Worm (Caenorhabditis elegans) whole organism, late embryonic: Measurements from ENCODE around the gene C44H4.4.

ENCODE experiments used
- C08G9.2 ChIP-seq: sonication (generic microtip); optimal IDR thresholded peaks from 2 replicates; lab custom pipeline; 2016; ENCODE audit warnings: mild to moderate bottlenecking, missing genetic modification characterization, moderate library complexity, missing compliant biosample characterization
- C38D4.7 ChIP-seq: fragments of 200-800 bp; sonication (Bioruptor generic); optimal IDR thresholded peaks from 2 replicates; lab custom pipeline; 2018; ENCODE audit warnings: mild to moderate bottlenecking, missing genetic modification characterization, moderate library complexity, missing compliant biosample characterization
- F13H6.1 ChIP-seq: sonication (generic microtip); optimal IDR thresholded peaks from 2 replicates; lab custom pipeline; 2016; ENCODE audit warnings: missing genetic modification characterization, missing compliant biosample characterization
- K09A11.1 ChIP-seq: sonication (generic microtip); optimal IDR thresholded peaks from 2 replicates; lab custom pipeline; 2017; ENCODE audit warnings: antibody characterized with exemption, mild to moderate bottlenecking, missing genetic modification characterization, missing compliant biosample characterization; ENCODE audit not compliant: insufficient read depth
- T23F11.4 ChIP-seq: fragments of 200-800 bp; sonication (Bioruptor generic); optimal IDR thresholded peaks from 2 replicates; lab custom pipeline; 2018; ENCODE audit warnings: mild to moderate bottlenecking, missing genetic modification characterization, missing compliant biosample characterization
- ahr-1 ChIP-seq: sonication (generic microtip); optimal IDR thresholded peaks from 2 replicates; lab custom pipeline; 2016; ENCODE audit warnings: missing genetic modification characterization, missing compliant biosample characterization
- ama-1 ChIP-seq: fragments of 150-350 bp; optimal IDR thresholded peaks from 2 replicates; lab custom pipeline; 2014
- ceh-14 ChIP-seq: sonication (generic microtip); optimal IDR thresholded peaks from 2 replicates; lab custom pipeline; 2016; ENCODE audit warnings: missing genotype, missing genetic modification characterization, missing compliant biosample characterization
- ceh-18 ChIP-seq: sonication (generic microtip); optimal IDR thresholded peaks from 2 replicates; lab custom pipeline; 2016; ENCODE audit warnings: missing genetic modification characterization, missing compliant biosample characterization
- ceh-2 ChIP-seq: sonication (generic microtip); optimal IDR thresholded peaks from 2 replicates; lab custom pipeline; 2016; ENCODE audit warnings: missing genotype, missing genetic modification characterization, missing compliant biosample characterization
- ceh-22 ChIP-seq: sonication (generic microtip); optimal IDR thresholded peaks from 2 replicates; lab custom pipeline; 2017; ENCODE audit warnings: missing biosample characterization, missing genetic modification characterization
- ceh-30 ChIP-seq: fragments of 150-350 bp; optimal IDR thresholded peaks from 2 replicates; lab custom pipeline; 2014; ENCODE audit warnings: missing biosample characterization, missing genetic modification characterization
- ceh-31 ChIP-seq: sonication (generic microtip); optimal IDR thresholded peaks from 2 replicates; lab custom pipeline; 2016; ENCODE audit warnings: missing genetic modification characterization, missing compliant biosample characterization
- ceh-48 ChIP-seq: sonication (generic microtip); optimal IDR thresholded peaks from 2 replicates; lab custom pipeline; 2016; ENCODE audit warnings: missing genetic modification characterization, inconsistent platforms, missing compliant biosample characterization
- ceh-6 ChIP-seq: fragments of 200-800 bp; sonication (Bioruptor generic); optimal IDR thresholded peaks from 2 replicates; lab custom pipeline; 2018; ENCODE audit warnings: mild to moderate bottlenecking, missing genetic modification characterization, missing compliant biosample characterization
- ceh-9 ChIP-seq: sonication (generic microtip); optimal IDR thresholded peaks from 2 replicates; lab custom pipeline; 2016; ENCODE audit warnings: mild to moderate bottlenecking, missing genetic modification characterization, inconsistent platforms, missing compliant biosample characterization
- che-1 ChIP-seq: sonication (generic microtip); optimal IDR thresholded peaks from 2 replicates; lab custom pipeline; 2016; ENCODE audit warnings: mild to moderate bottlenecking, missing genetic modification characterization, missing compliant biosample characterization
- elt-2 ChIP-seq: sonication (generic microtip); optimal IDR thresholded peaks from 2 replicates; lab custom pipeline; 2016; ENCODE audit warnings: missing genetic modification reagents, missing genetic modification characterization, missing compliant biosample characterization
- elt-4 ChIP-seq: sonication (generic microtip); optimal IDR thresholded peaks from 2 replicates; lab custom pipeline; 2016; ENCODE audit warnings: missing genetic modification characterization, missing compliant biosample characterization
- ets-4 ChIP-seq: sonication (generic microtip); optimal IDR thresholded peaks from 2 replicates; lab custom pipeline; 2016; ENCODE audit warnings: missing genetic modification characterization, missing compliant biosample characterization
- fkh-10 ChIP-seq: fragments of 150-350 bp; optimal IDR thresholded peaks from 2 replicates; lab custom pipeline; 2014; ENCODE audit warnings: missing biosample characterization, missing genetic modification reagents, missing genetic modification characterization
- fkh-6 ChIP-seq: sonication (generic microtip); optimal IDR thresholded peaks from 2 replicates; lab custom pipeline; 2016; ENCODE audit warnings: missing genetic modification characterization, missing compliant biosample characterization
- gmeb-2 ChIP-seq: sonication (generic microtip); optimal IDR thresholded peaks from 2 replicates; lab custom pipeline; 2016; ENCODE audit warnings: missing genetic modification characterization, inconsistent platforms, missing compliant biosample characterization
- hlh-13 ChIP-seq: fragments of 200-800 bp; sonication (Bioruptor generic); optimal IDR thresholded peaks from 2 replicates; lab custom pipeline; 2018; ENCODE audit warnings: mild to moderate bottlenecking, missing genetic modification characterization, missing compliant biosample characterization
- hlh-15 ChIP-seq: sonication (generic microtip); optimal IDR thresholded peaks from 2 replicates; lab custom pipeline; 2016; ENCODE audit warnings: missing genetic modification characterization, missing compliant biosample characterization
- hlh-30 ChIP-seq: sonication (generic microtip); optimal IDR thresholded peaks from 2 replicates; lab custom pipeline; 2017; ENCODE audit warnings: antibody characterized with exemption, missing genetic modification characterization, missing compliant biosample characterization; ENCODE audit not compliant: insufficient read depth
- lin-11 ChIP-seq: fragments of 200-800 bp; sonication (Bioruptor generic); optimal IDR thresholded peaks from 2 replicates; lab custom pipeline; 2018; ENCODE audit warnings: mild to moderate bottlenecking, missing genetic modification characterization, missing compliant biosample characterization
- mec-3 ChIP-seq: sonication (generic microtip); optimal IDR thresholded peaks from 2 replicates; lab custom pipeline; 2016; ENCODE audit warnings: borderline replicate concordance, missing genetic modification characterization, missing compliant biosample characterization
- nfya-1 ChIP-seq: sonication (generic microtip); optimal IDR thresholded peaks from 2 replicates; lab custom pipeline; 2017; ENCODE audit warnings: missing genetic modification characterization, mild to moderate bottlenecking, missing compliant biosample characterization, antibody characterized with exemption, moderate library complexity
- npax-4 ChIP-seq: sonication (generic microtip); optimal IDR thresholded peaks from 2 replicates; lab custom pipeline; 2016; ENCODE audit warnings: missing genetic modification characterization, missing compliant biosample characterization
- odd-2 ChIP-seq: sonication (generic microtip); optimal IDR thresholded peaks from 2 replicates; lab custom pipeline; 2017; ENCODE audit warnings: antibody characterized with exemption, mild to moderate bottlenecking, missing genetic modification characterization, missing compliant biosample characterization
- pat-9 ChIP-seq: fragments of 200-800 bp; sonication (Bioruptor generic); optimal IDR thresholded peaks from 2 replicates; lab custom pipeline; 2018; ENCODE audit warnings: mild to moderate bottlenecking, missing genetic modification characterization, moderate library complexity, missing compliant biosample characterization
- pax-1 ChIP-seq: fragments of 150-350 bp; optimal IDR thresholded peaks from 2 replicates; lab custom pipeline; 2014; ENCODE audit warnings: missing biosample characterization, missing genetic modification characterization
- pha-2 ChIP-seq: sonication (generic microtip); optimal IDR thresholded peaks from 2 replicates; lab custom pipeline; 2017; ENCODE audit warnings: mild to moderate bottlenecking, missing genetic modification characterization, missing compliant biosample characterization
- pros-1 ChIP-seq: fragments of 150-350 bp; optimal IDR thresholded peaks from 2 replicates; lab custom pipeline; 2014; ENCODE audit warnings: missing biosample characterization, missing genetic modification reagents, missing genetic modification characterization
- ref-2 ChIP-seq: sonication (generic microtip); optimal IDR thresholded peaks from 2 replicates; lab custom pipeline; 2016; ENCODE audit warnings: missing genetic modification characterization, missing compliant biosample characterization
- rnt-1 ChIP-seq: sonication (generic microtip); optimal IDR thresholded peaks from 2 replicates; lab custom pipeline; 2016; ENCODE audit warnings: missing genetic modification characterization, missing compliant biosample characterization
- sdc-2 ChIP-seq: sonication (generic microtip); optimal IDR thresholded peaks from 2 replicates; lab custom pipeline; 2016; ENCODE audit warnings: missing genotype, missing genetic modification characterization, missing compliant biosample characterization
- sox-2 ChIP-seq: fragments of 200-800 bp; sonication (Bioruptor generic); IDR thresholded peaks from 2 replicates; pipeline ENCODE4 v1.3.6; 2022; ENCODE audit warnings: missing genetic modification reagents, missing genetic modification characterization, missing compliant biosample characterization
- sox-4 ChIP-seq: sonication (generic microtip); optimal IDR thresholded peaks from 2 replicates; lab custom pipeline; 2017; ENCODE audit warnings: mild to moderate bottlenecking, missing genetic modification characterization, inconsistent platforms, missing compliant biosample characterization
- tbx-2 ChIP-seq: sonication (generic microtip); optimal IDR thresholded peaks from 2 replicates; lab custom pipeline; 2016; ENCODE audit warnings: missing genetic modification characterization, missing compliant biosample characterization
- unc-3 ChIP-seq, 2 experiments: fragments of 200-800 bp in 1 of 2; sonication (Bioruptor generic) in 1 of 2; sonication (generic microtip) in 1 of 2; conservative IDR thresholded peaks in 1 of 2; optimal IDR thresholded peaks in 1 of 2; 2 replicates each; pipeline versions ENCODE4 v1.3.6 to Lab custom; 2016 to 2022; ENCODE audit warnings: missing compliant biosample characterization in 2 of 2, missing genetic modification characterization in 2 of 2, missing genetic modification reagents in 1 of 2
- unc-42 ChIP-seq: sonication (generic microtip); optimal IDR thresholded peaks from 2 replicates; lab custom pipeline; 2016; ENCODE audit warnings: missing genotype, missing genetic modification characterization, missing compliant biosample characterization
- unc-55 ChIP-seq: sonication (generic microtip); optimal IDR thresholded peaks from 2 replicates; lab custom pipeline; 2017; ENCODE audit warnings: missing biosample characterization, missing genetic modification reagents, missing genetic modification characterization
- unc-86 ChIP-seq: sonication (generic microtip); optimal IDR thresholded peaks from 2 replicates; lab custom pipeline; 2016; ENCODE audit warnings: missing genetic modification characterization, missing compliant biosample characterization
- zip-5 ChIP-seq: sonication (generic microtip); optimal IDR thresholded peaks from 2 replicates; lab custom pipeline; 2016; ENCODE audit warnings: missing genetic modification characterization, missing compliant biosample characterization
- ztf-16 ChIP-seq: sonication (generic microtip); optimal IDR thresholded peaks from 2 replicates; lab custom pipeline; 2017; ENCODE audit warnings: missing genetic modification characterization, missing compliant biosample characterization

Gene C44H4.4

DNA sequence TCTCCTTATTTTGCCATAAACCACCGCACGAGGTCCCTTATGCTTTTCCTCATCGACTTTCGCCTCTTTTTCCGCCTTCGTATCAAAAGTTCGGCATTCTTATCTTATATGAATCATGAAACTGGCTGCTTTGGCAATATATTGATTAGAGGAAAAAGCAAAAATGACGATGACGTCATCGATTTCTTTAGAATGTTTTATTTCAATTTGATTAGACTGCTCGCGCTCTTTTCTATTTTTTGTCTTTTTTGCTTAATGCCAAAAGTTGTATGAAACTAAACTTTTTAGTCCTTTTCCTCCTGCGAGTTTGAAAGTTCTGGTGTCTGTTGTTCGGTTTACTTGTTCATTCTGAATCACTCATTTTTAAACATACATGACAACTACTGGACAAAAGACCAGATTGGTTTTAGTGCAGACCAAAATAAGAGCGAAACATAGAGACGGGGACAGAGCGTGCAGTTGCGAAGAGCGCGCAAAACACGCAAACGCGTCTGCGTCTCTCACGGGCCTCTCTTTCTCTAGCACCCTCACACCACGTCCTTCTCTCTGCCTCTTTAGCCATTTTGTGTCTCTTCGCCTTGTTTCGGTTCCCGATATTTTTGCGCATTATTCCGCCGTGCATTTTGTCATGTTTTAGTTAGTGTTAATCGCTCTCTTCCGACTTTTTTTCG, 21.3 kb upstream of the C44H4.4 start (continued):
- TF ChIP-seq ceh-6 (GFP tag; lab: Kevin White, UChicago): no peak
- peak; percentile 57 for TF ChIP-seq tbx-2 (tag; lab: Kevin White, UChicago)
- no peak for TF ChIP-seq gmeb-2 (tag; lab: Kevin White, UChicago)
- peak; percentile 61 for TF ChIP-seq ceh-18 (tag; lab: Kevin White, UChicago)

DNA sequence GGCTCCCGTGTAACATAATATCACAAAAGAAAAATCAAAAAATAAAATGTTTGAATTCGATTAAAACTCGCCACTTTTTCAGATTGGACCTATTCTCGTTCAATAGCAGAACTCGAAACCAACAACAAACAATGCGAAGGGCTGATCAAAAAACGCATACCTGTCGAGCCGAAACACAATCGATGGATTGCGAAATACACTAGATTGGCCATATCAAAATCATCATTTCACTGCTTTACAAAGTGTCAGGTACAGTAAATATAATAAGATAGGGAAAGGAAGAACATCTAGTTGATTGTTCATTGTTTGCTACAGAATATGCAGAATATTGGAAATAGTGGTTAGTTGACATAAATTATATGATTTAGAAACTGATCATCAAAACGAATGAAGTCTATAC, 18.9 kb upstream of the C44H4.4 start:
- no peak for TF ChIP-seq hlh-13 (GFP tag; lab: Kevin White, UChicago)
- no peak for TF ChIP-seq ceh-31 (tag; lab: Kevin White, UChicago)
- no peak for TF ChIP-seq ceh-48 (tag; lab: Kevin White, UChicago)

DNA sequence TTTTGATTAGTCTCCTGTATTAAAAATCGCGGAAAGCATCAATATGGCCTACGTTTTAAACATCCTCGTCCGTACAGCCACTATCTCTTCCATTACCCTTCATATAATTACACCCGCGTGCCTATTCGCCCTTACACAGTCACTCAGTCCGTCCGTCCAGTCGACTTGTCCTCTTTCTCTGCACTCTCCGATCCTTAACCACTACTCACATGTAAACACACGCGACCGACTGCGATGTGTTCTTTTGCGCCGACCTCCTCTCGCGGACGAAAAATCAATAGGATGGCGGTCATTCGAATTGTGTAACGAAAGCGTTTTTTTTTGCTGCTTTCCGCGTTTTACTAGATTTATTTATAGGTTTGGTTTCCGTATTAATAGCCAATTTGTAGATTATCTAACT, 13.8 kb upstream of the C44H4.4 start, which contains the start of gene eor-2:
Gene eor-2 (plus strand): TSS at position 342 of the 400 bp plus-strand sequence.
- TF ChIP-seq ets-4 (tag; lab: Kevin White, UChicago): no peak
- TF ChIP-seq ceh-9 (tag; lab: Kevin White, UChicago): no peak
- no peak for TF ChIP-seq mec-3
- no peak for TF ChIP-seq lin-11 (tag; lab: Kevin White, UChicago)
- no peak for TF ChIP-seq ceh-22 (tag; lab: Kevin White, UChicago)
- no peak for TF ChIP-seq ahr-1 (tag; lab: Kevin White, UChicago)
- peak; percentile 33 for TF ChIP-seq pax-1 (tag; lab: Kevin White, UChicago)
- no peak for TF ChIP-seq C38D4.7
- peak; percentile 13 for TF ChIP-seq K09A11.1 (tag; lab: Kevin White, UChicago)
- TF ChIP-seq rnt-1 (tag; lab: Kevin White, UChicago): peak; percentile 17
- no peak for TF ChIP-seq fkh-6 (tag; lab: Kevin White, UChicago)
- peak; percentile 24 for TF ChIP-seq ceh-18 (tag; lab: Kevin White, UChicago)
- TF ChIP-seq sox-4 (tag; lab: Kevin White, UChicago): no peak
- TF ChIP-seq ceh-30 (tag; lab: Kevin White, UChicago): no peak
- peak; percentile 60 for TF ChIP-seq unc-42
- TF ChIP-seq pat-9 (tag; lab: Kevin White, UChicago): no peak
- TF ChIP-seq zip-5 (tag; lab: Kevin White, UChicago): no peak
- no peak for TF ChIP-seq npax-4 (tag; lab: Kevin White, UChicago)
- peak; percentile 86 for TF ChIP-seq ceh-31 (tag; lab: Kevin White, UChicago)
- no peak for TF ChIP-seq unc-3 (GFP tag; conservative IDR thresholded peaks at IDR 0.05; lab: Robert Waterston, UW)
- no peak for TF ChIP-seq unc-3 (tag; optimal IDR thresholded peaks at IDR 0.05; lab: Kevin White, UChicago)
- no peak for TF ChIP-seq sox-2 (GFP tag; lab: Robert Waterston, UW)
- TF ChIP-seq pros-1: peak; percentile 30
- peak; percentile 74 for TF ChIP-seq sdc-2 (tag; lab: Kevin White, UChicago)
- no peak for TF ChIP-seq che-1 (tag; lab: Kevin White, UChicago)
- peak; percentile 44 for TF ChIP-seq C08G9.2 (tag; lab: Kevin White, UChicago)
- no peak for TF ChIP-seq ama-1 (lab: Kevin White, UChicago)
- TF ChIP-seq nfya-1 (tag; lab: Kevin White, UChicago): peak; percentile 79
- TF ChIP-seq unc-55 (GFP tag; lab: Kevin White, UChicago): peak; percentile 61
- no peak for TF ChIP-seq hlh-13 (GFP tag; lab: Kevin White, UChicago)
- TF ChIP-seq ceh-6 (GFP tag; lab: Kevin White, UChicago): no peak
- TF ChIP-seq F13H6.1 (tag; lab: Kevin White, UChicago): peak; percentile 37
- TF ChIP-seq hlh-15: no peak
- no peak for TF ChIP-seq ceh-14
- TF ChIP-seq ceh-2 (tag; lab: Kevin White, UChicago): peak; percentile 37
- TF ChIP-seq ref-2 (tag; lab: Kevin White, UChicago): peak; percentile 49
- TF ChIP-seq pha-2 (tag; lab: Kevin White, UChicago): no peak
- no peak for TF ChIP-seq elt-2 (tag; lab: Kevin White, UChicago)
- TF ChIP-seq hlh-30 (tag; lab: Kevin White, UChicago): peak; percentile 95
- TF ChIP-seq odd-2: no peak
- no peak for TF ChIP-seq ztf-16 (tag; lab: Kevin White, UChicago)
- TF ChIP-seq elt-4 (tag; lab: Kevin White, UChicago): no peak
- TF ChIP-seq fkh-10 (GFP tag; lab: Kevin White, UChicago): no peak
- TF ChIP-seq unc-86 (tag; lab: Kevin White, UChicago): no peak
- TF ChIP-seq ceh-48 (tag; lab: Kevin White, UChicago): peak; percentile 91
- TF ChIP-seq T23F11.4 (GFP tag; lab: Kevin White, UChicago): no peak
